Worm (Caenorhabditis elegans) whole organism, mixed stage, embryonic: ENCODE measurements around the gene H02F09.2.

ENCODE experiments used
- M03D4.4 ChIP-seq: sonication (generic microtip); optimal IDR thresholded peaks from 2 replicates; lab custom pipeline; 2017; ENCODE audit warnings: mild to moderate bottlenecking, missing genetic modification characterization, missing compliant biosample characterization
- bed-3 ChIP-seq: fragments of 200-800 bp; sonication (Bioruptor generic); optimal IDR thresholded peaks from 3 replicates; lab custom pipeline; 2018; ENCODE audit warnings: mild to moderate bottlenecking, missing genetic modification characterization, moderate library complexity, missing compliant biosample characterization
- blmp-1 ChIP-seq: fragments of 150-350 bp; optimal IDR thresholded peaks from 2 replicates; lab custom pipeline; 2014; ENCODE audit warnings: missing biosample characterization, missing genetic modification characterization
- ceh-39 ChIP-seq: fragments of 150-350 bp; optimal IDR thresholded peaks from 2 replicates; lab custom pipeline; 2014; ENCODE audit warnings: missing biosample characterization, missing genetic modification characterization
- ceh-43 ChIP-seq: fragments of 200-800 bp; sonication (Bioruptor generic); optimal IDR thresholded peaks from 2 replicates; lab custom pipeline; 2018; ENCODE audit warnings: mild to moderate bottlenecking, missing genetic modification characterization, moderate library complexity, missing compliant biosample characterization
- ces-1 ChIP-seq: fragments of 150-350 bp; optimal IDR thresholded peaks from 2 replicates; lab custom pipeline; 2014; ENCODE audit warnings: missing biosample characterization, missing genetic modification reagents, missing genetic modification characterization
- cnd-1 ChIP-seq: fragments of 200-800 bp; sonication (Bioruptor generic); optimal IDR thresholded peaks from 2 replicates; lab custom pipeline; 2018; ENCODE audit warnings: mild to moderate bottlenecking, missing genetic modification characterization, missing compliant biosample characterization
- drap-1 ChIP-seq: fragments of 200-800 bp; sonication (Bioruptor generic); optimal IDR thresholded peaks from 3 replicates; lab custom pipeline; 2018; ENCODE audit warnings: mild to moderate bottlenecking, missing genetic modification characterization, missing compliant biosample characterization
- elt-1 ChIP-seq: sonication (generic microtip); optimal IDR thresholded peaks from 2 replicates; lab custom pipeline; 2017; ENCODE audit warnings: missing genetic modification characterization, mild to moderate bottlenecking, missing compliant biosample characterization, antibody characterized with exemption, moderate library complexity, borderline replicate concordance; ENCODE audit not compliant: insufficient read depth
- elt-3 ChIP-seq: fragments of 150-350 bp; optimal IDR thresholded peaks from 2 replicates; lab custom pipeline; 2014; ENCODE audit warnings: missing biosample characterization, missing genetic modification characterization
- flh-1 ChIP-seq: fragments of 200-800 bp; sonication (Bioruptor generic); optimal IDR thresholded peaks from 2 replicates; lab custom pipeline; 2018; ENCODE audit warnings: mild to moderate bottlenecking, missing genetic modification characterization, moderate library complexity, missing compliant biosample characterization
- ham-2 ChIP-seq: fragments of 200-800 bp; sonication (Bioruptor generic); optimal IDR thresholded peaks from 2 replicates; lab custom pipeline; 2018; ENCODE audit warnings: mild to moderate bottlenecking, missing genetic modification characterization, missing compliant biosample characterization
- hlh-1 ChIP-seq: fragments of 150-350 bp; optimal IDR thresholded peaks from 2 replicates; lab custom pipeline; 2014; ENCODE audit warnings: missing biosample characterization, missing genetic modification reagents, missing genetic modification characterization
- lin-13 ChIP-seq: fragments of 150-350 bp; optimal IDR thresholded peaks from 2 replicates; lab custom pipeline; 2014; ENCODE audit warnings: missing biosample characterization, missing genetic modification characterization
- lin-32 ChIP-seq: fragments of 200-800 bp; sonication (Bioruptor generic); optimal IDR thresholded peaks from 2 replicates; lab custom pipeline; 2018; ENCODE audit warnings: mild to moderate bottlenecking, missing genetic modification characterization, missing compliant biosample characterization
- mab-5 ChIP-seq: fragments of 150-350 bp; optimal IDR thresholded peaks from 2 replicates; lab custom pipeline; 2014; ENCODE audit warnings: missing biosample characterization, missing genetic modification characterization
- mep-1 ChIP-seq: fragments of 150-350 bp; optimal IDR thresholded peaks from 2 replicates; lab custom pipeline; 2017; ENCODE audit warnings: missing biosample characterization, missing genetic modification reagents, missing genetic modification characterization, inconsistent platforms
- mls-2 ChIP-seq: sonication (generic microtip); optimal IDR thresholded peaks from 2 replicates; lab custom pipeline; 2016; ENCODE audit warnings: mild to moderate bottlenecking, missing genetic modification characterization, moderate library complexity, missing compliant biosample characterization
- nhr-237 ChIP-seq: fragments of 150-350 bp; optimal IDR thresholded peaks from 2 replicates; lab custom pipeline; 2014; ENCODE audit warnings: missing biosample characterization, missing genetic modification characterization
- nhr-28 ChIP-seq: fragments of 150-350 bp; optimal IDR thresholded peaks from 2 replicates; lab custom pipeline; 2014; ENCODE audit warnings: missing biosample characterization, missing genetic modification characterization
- nhr-76 ChIP-seq: sonication (generic microtip); optimal IDR thresholded peaks from 2 replicates; lab custom pipeline; 2017; ENCODE audit warnings: missing biosample characterization, missing genetic modification characterization
- pha-4 ChIP-seq: fragments of 150-350 bp; optimal IDR thresholded peaks from 2 replicates; lab custom pipeline; 2018; ENCODE audit warnings: missing biosample characterization, missing genetic modification reagents, missing genetic modification characterization
- snpc-4 ChIP-seq: fragments of 150-350 bp; optimal IDR thresholded peaks from 2 replicates; lab custom pipeline; 2014; ENCODE audit warnings: missing biosample characterization, missing genetic modification characterization
- sptf-1 ChIP-seq: sonication (generic microtip); optimal IDR thresholded peaks from 2 replicates; lab custom pipeline; 2017; ENCODE audit warnings: mild to moderate bottlenecking, missing genetic modification characterization, moderate library complexity, missing compliant biosample characterization
- tbx-8 ChIP-seq: fragments of 200-800 bp; sonication (Bioruptor generic); optimal IDR thresholded peaks from 2 replicates; lab custom pipeline; 2018; ENCODE audit warnings: mild to moderate bottlenecking, missing genetic modification characterization, moderate library complexity, missing compliant biosample characterization
- unc-120 ChIP-seq: sonication (generic microtip); optimal IDR thresholded peaks from 2 replicates; lab custom pipeline; 2017; ENCODE audit warnings: missing genetic modification characterization, missing compliant biosample characterization; ENCODE audit not compliant: poor library complexity, severe bottlenecking
- unc-39 ChIP-seq: fragments of 150-350 bp; optimal IDR thresholded peaks from 2 replicates; lab custom pipeline; 2014; ENCODE audit warnings: missing biosample characterization, missing genetic modification characterization
- unc-62 ChIP-seq: fragments of 150-350 bp; optimal IDR thresholded peaks from 2 replicates; lab custom pipeline; 2014; ENCODE audit warnings: missing biosample characterization, missing genetic modification reagents, missing genetic modification characterization
- zip-8 ChIP-seq: fragments of 150-350 bp; optimal IDR thresholded peaks from 2 replicates; lab custom pipeline; 2014; ENCODE audit warnings: missing biosample characterization, missing genetic modification characterization
- ztf-11 ChIP-seq: fragments of 150-350 bp; optimal IDR thresholded peaks from 2 replicates; lab custom pipeline; 2014; ENCODE audit warnings: missing biosample characterization, missing genetic modification characterization

The H02F09.2 gene

ce11 chrX:1576337-1576736, 4.3 kb downstream of the H02F09.2 start, which contains the start of gene wrt-9:
TSS of gene wrt-9 (plus strand) at chrX:1576637.
- TF ChIP-seq lin-13 (tag; lab: Kevin White, UChicago), result no peak
- no peak for TF ChIP-seq drap-1
- TF ChIP-seq bed-3 (GFP tag; lab: Kevin White, UChicago), result no peak
- TF ChIP-seq unc-62 (GFP tag; lab: Kevin White, UChicago), result no peak
- TF ChIP-seq ceh-39, result no peak
- no peak for TF ChIP-seq ces-1 (GFP tag; lab: Kevin White, UChicago)
- no peak for TF ChIP-seq blmp-1 (tag; lab: Kevin White, UChicago)
- TF ChIP-seq flh-1, result no peak
- no peak for TF ChIP-seq ztf-11 (tag; lab: Kevin White, UChicago)
- TF ChIP-seq unc-39, result no peak
- no peak for TF ChIP-seq zip-8
- no peak for TF ChIP-seq nhr-28 (tag; lab: Kevin White, UChicago)
- no peak for TF ChIP-seq unc-120 (tag; lab: Kevin White, UChicago)
- no peak for TF ChIP-seq nhr-237 (tag; lab: Kevin White, UChicago)
- no peak for TF ChIP-seq M03D4.4 (tag; lab: Kevin White, UChicago)
- TF ChIP-seq elt-3, result no peak
- no peak for TF ChIP-seq elt-1 (tag; lab: Kevin White, UChicago)
- TF ChIP-seq, all 35 proteins: peak for 0

ce11 chrX:1578682-1579081, 6.6 kb downstream of the H02F09.2 start:
- TF ChIP-seq zip-8, result no peak
- TF ChIP-seq mls-2, result peak; percentile 39
- TF ChIP-seq blmp-1 (tag; lab: Kevin White, UChicago), result peak; percentile 72
- TF ChIP-seq lin-32 (GFP tag; lab: Kevin White, UChicago), result no peak
- peak; percentile 19 for TF ChIP-seq ceh-43 (GFP tag; lab: Kevin White, UChicago)
- TF ChIP-seq M03D4.4 (tag; lab: Kevin White, UChicago), result peak; percentile 15
- TF ChIP-seq unc-120 (tag; lab: Kevin White, UChicago), result peak; percentile 47
- peak; percentile 33 for TF ChIP-seq hlh-1 (tag; lab: Kevin White, UChicago)
- no peak for TF ChIP-seq pha-4 (tag; lab: Kevin White, UChicago)
- TF ChIP-seq sptf-1 (tag; lab: Kevin White, UChicago), result peak; percentile 54
- TF ChIP-seq mab-5, result no peak
- TF ChIP-seq ham-2, result peak; percentile 77

ce11 chrX:1583980-1584379, 11.9 kb downstream of the H02F09.2 start:
- TF ChIP-seq ceh-39 (no peak), blmp-1 (tag; lab: Kevin White, UChicago) (no peak), snpc-4 (no peak), drap-1 (no peak), lin-32 (GFP tag; lab: Kevin White, UChicago) (no peak), flh-1 (no peak), unc-62 (GFP tag; lab: Kevin White, UChicago) (no peak), elt-1 (tag; lab: Kevin White, UChicago) (no peak), unc-120 (tag; lab: Kevin White, UChicago) (no peak), lin-13 (tag; lab: Kevin White, UChicago) (no peak), mab-5 (no peak), nhr-237 (tag; lab: Kevin White, UChicago) (no peak), tbx-8 (GFP tag; lab: Kevin White, UChicago) (no peak), nhr-76 (tag; lab: Kevin White, UChicago) (no peak), zip-8 (no peak), M03D4.4 (tag; lab: Kevin White, UChicago) (no peak), ces-1 (GFP tag; lab: Kevin White, UChicago) (no peak)

- TF ChIP-seq drap-1 (no peak), unc-62 (GFP tag; lab: Kevin White, UChicago) (no peak), unc-120 (tag; lab: Kevin White, UChicago) (no peak), mep-1 (tag; lab: Kevin White, UChicago) (no peak), flh-1 (no peak), M03D4.4 (tag; lab: Kevin White, UChicago) (no peak)
Measured at ce11 chrX:1587082-1587481, 15.0 kb downstream of the H02F09.2 start.

ce11 chrX:1589114-1589902, 17.3 kb downstream of the H02F09.2 start:
- no peak for TF ChIP-seq nhr-28 (tag; lab: Kevin White, UChicago)
- no peak for TF ChIP-seq nhr-76 (tag; lab: Kevin White, UChicago)
- TF ChIP-seq mls-2, result no peak
- TF ChIP-seq ceh-43 (GFP tag; lab: Kevin White, UChicago), result no peak
- no peak for TF ChIP-seq ham-2
- no peak for TF ChIP-seq unc-39
- no peak for TF ChIP-seq tbx-8 (GFP tag; lab: Kevin White, UChicago)
- TF ChIP-seq elt-3, result no peak
- no peak for TF ChIP-seq flh-1
- TF ChIP-seq cnd-1 (tag; lab: Kevin White, UChicago), result no peak
- no peak for TF ChIP-seq blmp-1 (tag; lab: Kevin White, UChicago)
- no peak for TF ChIP-seq lin-32 (GFP tag; lab: Kevin White, UChicago)
- TF ChIP-seq ztf-11 (tag; lab: Kevin White, UChicago), result no peak
